Worm (Caenorhabditis elegans) whole organism, mixed stage, embryonic: ENCODE data around the gene F28C6.8.

Experiments used
- M03D4.4 ChIP-seq: sonication (generic microtip); optimal IDR thresholded peaks from 2 replicates; lab custom pipeline; 2017; ENCODE audit warnings: mild to moderate bottlenecking, missing genetic modification characterization, missing compliant biosample characterization
- bed-3 ChIP-seq: fragments of 200-800 bp; sonication (Bioruptor generic); optimal IDR thresholded peaks from 3 replicates; lab custom pipeline; 2018; ENCODE audit warnings: mild to moderate bottlenecking, missing genetic modification characterization, moderate library complexity, missing compliant biosample characterization
- blmp-1 ChIP-seq: fragments of 150-350 bp; optimal IDR thresholded peaks from 2 replicates; lab custom pipeline; 2014; ENCODE audit warnings: missing biosample characterization, missing genetic modification characterization
- ceh-39 ChIP-seq: fragments of 150-350 bp; optimal IDR thresholded peaks from 2 replicates; lab custom pipeline; 2014; ENCODE audit warnings: missing biosample characterization, missing genetic modification characterization
- ceh-43 ChIP-seq: fragments of 200-800 bp; sonication (Bioruptor generic); optimal IDR thresholded peaks from 2 replicates; lab custom pipeline; 2018; ENCODE audit warnings: mild to moderate bottlenecking, missing genetic modification characterization, moderate library complexity, missing compliant biosample characterization
- ceh-83 ChIP-seq: fragments of 200-800 bp; sonication (Bioruptor generic); optimal IDR thresholded peaks from 2 replicates; lab custom pipeline; 2018; ENCODE audit warnings: mild to moderate bottlenecking, missing genetic modification characterization, missing compliant biosample characterization
- cnd-1 ChIP-seq: fragments of 200-800 bp; sonication (Bioruptor generic); optimal IDR thresholded peaks from 2 replicates; lab custom pipeline; 2018; ENCODE audit warnings: mild to moderate bottlenecking, missing genetic modification characterization, missing compliant biosample characterization
- drap-1 ChIP-seq: fragments of 200-800 bp; sonication (Bioruptor generic); optimal IDR thresholded peaks from 3 replicates; lab custom pipeline; 2018; ENCODE audit warnings: mild to moderate bottlenecking, missing genetic modification characterization, missing compliant biosample characterization
- elt-3 ChIP-seq: fragments of 150-350 bp; optimal IDR thresholded peaks from 2 replicates; lab custom pipeline; 2014; ENCODE audit warnings: missing biosample characterization, missing genetic modification characterization
- flh-1 ChIP-seq: fragments of 200-800 bp; sonication (Bioruptor generic); optimal IDR thresholded peaks from 2 replicates; lab custom pipeline; 2018; ENCODE audit warnings: mild to moderate bottlenecking, missing genetic modification characterization, moderate library complexity, missing compliant biosample characterization
- ham-2 ChIP-seq: fragments of 200-800 bp; sonication (Bioruptor generic); optimal IDR thresholded peaks from 2 replicates; lab custom pipeline; 2018; ENCODE audit warnings: mild to moderate bottlenecking, missing genetic modification characterization, missing compliant biosample characterization
- hlh-1 ChIP-seq: fragments of 150-350 bp; optimal IDR thresholded peaks from 2 replicates; lab custom pipeline; 2014; ENCODE audit warnings: missing biosample characterization, missing genetic modification reagents, missing genetic modification characterization
- lin-32 ChIP-seq: fragments of 200-800 bp; sonication (Bioruptor generic); optimal IDR thresholded peaks from 2 replicates; lab custom pipeline; 2018; ENCODE audit warnings: mild to moderate bottlenecking, missing genetic modification characterization, missing compliant biosample characterization
- lsy-2 ChIP-seq: fragments of 150-350 bp; optimal IDR thresholded peaks from 2 replicates; lab custom pipeline; 2014; ENCODE audit warnings: missing biosample characterization, missing genetic modification characterization
- mab-5 ChIP-seq: fragments of 150-350 bp; optimal IDR thresholded peaks from 2 replicates; lab custom pipeline; 2014; ENCODE audit warnings: missing biosample characterization, missing genetic modification characterization
- mls-2 ChIP-seq: sonication (generic microtip); optimal IDR thresholded peaks from 2 replicates; lab custom pipeline; 2016; ENCODE audit warnings: mild to moderate bottlenecking, missing genetic modification characterization, moderate library complexity, missing compliant biosample characterization
- nhr-12 ChIP-seq: fragments of 150-350 bp; optimal IDR thresholded peaks from 2 replicates; lab custom pipeline; 2014; ENCODE audit warnings: missing biosample characterization, missing genetic modification characterization
- nhr-2 ChIP-seq: fragments of 150-350 bp; optimal IDR thresholded peaks from 2 replicates; lab custom pipeline; 2014; ENCODE audit warnings: missing biosample characterization, missing genetic modification characterization
- nhr-237 ChIP-seq: fragments of 150-350 bp; optimal IDR thresholded peaks from 2 replicates; lab custom pipeline; 2014; ENCODE audit warnings: missing biosample characterization, missing genetic modification characterization
- nhr-28 ChIP-seq: fragments of 150-350 bp; optimal IDR thresholded peaks from 2 replicates; lab custom pipeline; 2014; ENCODE audit warnings: missing biosample characterization, missing genetic modification characterization
- nhr-76 ChIP-seq: sonication (generic microtip); optimal IDR thresholded peaks from 2 replicates; lab custom pipeline; 2017; ENCODE audit warnings: missing biosample characterization, missing genetic modification characterization
- pha-4 ChIP-seq: fragments of 150-350 bp; optimal IDR thresholded peaks from 2 replicates; lab custom pipeline; 2018; ENCODE audit warnings: missing biosample characterization, missing genetic modification reagents, missing genetic modification characterization
- sem-2 ChIP-seq: fragments of 200-800 bp; sonication (Bioruptor generic); optimal IDR thresholded peaks from 2 replicates; lab custom pipeline; 2018; ENCODE audit warnings: mild to moderate bottlenecking, missing genetic modification characterization, missing compliant biosample characterization
- snpc-4 ChIP-seq: fragments of 150-350 bp; optimal IDR thresholded peaks from 2 replicates; lab custom pipeline; 2014; ENCODE audit warnings: missing biosample characterization, missing genetic modification characterization
- tbx-8 ChIP-seq: fragments of 200-800 bp; sonication (Bioruptor generic); optimal IDR thresholded peaks from 2 replicates; lab custom pipeline; 2018; ENCODE audit warnings: mild to moderate bottlenecking, missing genetic modification characterization, moderate library complexity, missing compliant biosample characterization
- unc-120 ChIP-seq: sonication (generic microtip); optimal IDR thresholded peaks from 2 replicates; lab custom pipeline; 2017; ENCODE audit warnings: missing genetic modification characterization, missing compliant biosample characterization; ENCODE audit not compliant: poor library complexity, severe bottlenecking
- unc-39 ChIP-seq: fragments of 150-350 bp; optimal IDR thresholded peaks from 2 replicates; lab custom pipeline; 2014; ENCODE audit warnings: missing biosample characterization, missing genetic modification characterization
- unc-62 ChIP-seq: fragments of 150-350 bp; optimal IDR thresholded peaks from 2 replicates; lab custom pipeline; 2014; ENCODE audit warnings: missing biosample characterization, missing genetic modification reagents, missing genetic modification characterization
- zip-8 ChIP-seq: fragments of 150-350 bp; optimal IDR thresholded peaks from 2 replicates; lab custom pipeline; 2014; ENCODE audit warnings: missing biosample characterization, missing genetic modification characterization
- ztf-11 ChIP-seq: fragments of 150-350 bp; optimal IDR thresholded peaks from 2 replicates; lab custom pipeline; 2014; ENCODE audit warnings: missing biosample characterization, missing genetic modification characterization

The F28C6.8 gene

DNA sequence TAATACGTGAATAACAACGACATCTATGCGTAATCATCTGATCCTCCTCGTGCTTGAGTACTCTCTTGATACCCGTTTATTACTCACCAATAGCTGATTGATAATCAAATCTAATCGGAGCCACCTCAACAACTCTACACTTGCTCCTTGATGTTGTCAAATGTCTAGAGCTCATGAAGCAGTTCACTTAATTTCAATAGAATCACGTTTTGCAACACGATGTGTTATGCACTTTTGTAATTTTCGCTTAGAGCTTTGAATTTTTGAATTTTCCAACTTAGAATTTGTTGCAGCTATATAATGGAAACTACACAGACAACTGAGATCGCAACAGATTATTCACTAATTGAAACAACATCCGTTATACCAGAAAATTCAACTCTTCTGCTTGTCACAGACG is 5.8 kb downstream of the F28C6.8 start, which contains the start of gene T22C8.1:
Gene T22C8.1 (plus strand): TSS at position 301 of the 400 bp plus-strand sequence.
- TF ChIP-seq nhr-12 (no peak), M03D4.4 (tag; lab: Kevin White, UChicago) (no peak), elt-3 (tag; lab: Kevin White, UChicago) (no peak), mls-2 (tag; lab: Kevin White, UChicago) (no peak), ztf-11 (tag; lab: Kevin White, UChicago) (no peak), nhr-2 (tag; lab: Kevin White, UChicago) (no peak), tbx-8 (no peak), unc-62 (GFP tag; lab: Kevin White, UChicago) (no peak)

- TF ChIP-seq hlh-1 (tag; lab: Kevin White, UChicago): no peak
- no peak for TF ChIP-seq nhr-12
- TF ChIP-seq nhr-2 (tag; lab: Kevin White, UChicago): no peak
- no peak for TF ChIP-seq snpc-4 (tag; lab: Kevin White, UChicago)
- TF ChIP-seq zip-8 (tag; lab: Kevin White, UChicago): no peak
- TF ChIP-seq ceh-43 (GFP tag; lab: Kevin White, UChicago): no peak
- TF ChIP-seq unc-39 (tag; lab: Kevin White, UChicago): no peak
- TF ChIP-seq drap-1 (GFP tag; lab: Kevin White, UChicago): no peak
- TF ChIP-seq nhr-76 (tag; lab: Kevin White, UChicago): no peak
Observed at ce11 chrII:8616155-8616554, 9.5 kb downstream of the F28C6.8 start.

DNA sequence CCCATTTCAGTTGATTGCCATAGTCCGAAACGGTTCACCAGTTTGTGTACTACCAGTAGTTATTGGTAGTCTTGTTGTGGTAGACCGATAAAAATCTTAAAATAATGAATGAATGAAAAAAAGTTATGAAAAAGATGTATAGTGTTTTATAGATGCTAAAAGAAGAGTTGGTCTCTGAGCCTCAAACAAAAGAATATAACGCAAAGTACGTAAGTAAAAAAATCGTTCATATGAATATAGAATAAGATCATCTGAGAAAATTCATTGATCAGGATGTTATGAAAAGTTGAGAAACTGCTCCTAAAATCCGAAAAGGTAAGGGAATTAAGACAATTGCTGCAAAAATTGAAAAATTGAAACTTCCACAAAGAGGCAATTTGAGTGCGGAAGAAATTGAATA is 10.9 kb downstream of the F28C6.8 start, which contains the start of gene chhy-1:
Gene chhy-1 (minus strand): TSS at position 101 of the 400 bp plus-strand sequence.
- TF ChIP-seq nhr-237 (tag; lab: Kevin White, UChicago) (no peak), nhr-2 (tag; lab: Kevin White, UChicago) (no peak), sem-2 (GFP tag; lab: Kevin White, UChicago) (no peak), ceh-83 (GFP tag; lab: Kevin White, UChicago) (no peak), lin-32 (GFP tag; lab: Kevin White, UChicago) (no peak), ztf-11 (tag; lab: Kevin White, UChicago) (no peak), mab-5 (tag; lab: Kevin White, UChicago) (no peak), unc-120 (tag; lab: Kevin White, UChicago) (no peak), snpc-4 (tag; lab: Kevin White, UChicago) (no peak), nhr-76 (tag; lab: Kevin White, UChicago) (no peak), pha-4 (tag; lab: Kevin White, UChicago) (no peak), drap-1 (GFP tag; lab: Kevin White, UChicago) (no peak), flh-1 (no peak)
- TF ChIP-seq, all 35 proteins: peak for 0

DNA sequence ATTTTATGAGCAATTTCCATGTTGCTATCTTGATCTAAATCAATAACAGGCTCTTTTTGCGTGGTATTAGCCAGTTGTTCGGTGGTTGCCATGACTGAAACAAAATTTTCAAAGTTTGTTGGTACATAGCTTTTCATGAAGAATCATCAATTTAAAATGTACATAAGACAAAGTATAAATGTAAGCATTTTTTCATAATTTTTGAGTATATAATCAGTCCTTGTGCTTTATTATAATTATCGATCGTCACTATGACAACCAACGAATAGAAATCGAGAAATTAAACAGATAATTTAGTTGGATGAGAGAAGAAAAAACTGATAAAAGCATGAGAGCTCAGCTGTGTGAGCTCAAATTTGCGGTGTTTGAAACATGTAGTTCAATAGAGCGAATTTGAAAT is 15.2 kb downstream of the F28C6.8 start, which contains the start of gene T22C8.3:
Gene T22C8.3 (minus strand): TSS at position 101 of the 400 bp plus-strand sequence.
- no peak for TF ChIP-seq lin-32 (GFP tag; lab: Kevin White, UChicago)
- no peak for TF ChIP-seq ceh-39 (tag; lab: Kevin White, UChicago)
- TF ChIP-seq nhr-76 (tag; lab: Kevin White, UChicago): no peak
- TF ChIP-seq nhr-12: no peak
- TF ChIP-seq nhr-28: no peak
- TF ChIP-seq snpc-4 (tag; lab: Kevin White, UChicago): no peak

- no peak for TF ChIP-seq sem-2 (GFP tag; lab: Kevin White, UChicago)
- no peak for TF ChIP-seq nhr-12
- TF ChIP-seq M03D4.4 (tag; lab: Kevin White, UChicago): no peak
Observed at ce11 chrII:8623396-8623795, 16.7 kb downstream of the F28C6.8 start, which contains the start of gene T22C8.4. Gene T22C8.4 (minus strand): TSS chrII:8623496.

DNA sequence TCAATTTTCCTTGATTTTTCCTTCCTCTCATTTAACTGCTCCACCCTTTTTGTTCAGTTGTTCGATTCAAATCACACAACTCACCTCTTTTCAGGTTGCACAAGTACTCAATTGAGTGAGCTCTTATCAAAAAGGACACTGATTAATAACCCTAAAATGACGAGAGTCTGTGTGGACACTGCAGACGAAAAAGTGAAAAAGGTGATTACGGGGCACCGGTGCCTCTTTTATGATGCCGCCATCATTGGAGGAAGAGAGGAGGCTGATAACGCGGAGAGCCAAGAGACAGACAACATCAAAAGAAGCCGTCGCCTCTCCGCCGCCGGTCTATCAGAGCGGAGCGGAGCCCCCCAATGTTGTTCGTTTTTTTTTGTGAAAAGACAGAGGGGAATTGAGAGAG is 18.5 kb downstream of the F28C6.8 start, which contains the start of gene sptf-2:
Gene sptf-2 (plus strand): TSS at position 297 of the 400 bp plus-strand sequence.
- TF ChIP-seq sem-2 (GFP tag; lab: Kevin White, UChicago): no peak

- TF ChIP-seq unc-120 (tag; lab: Kevin White, UChicago) (no peak), ceh-83 (GFP tag; lab: Kevin White, UChicago) (no peak), sem-2 (GFP tag; lab: Kevin White, UChicago) (no peak), ceh-39 (tag; lab: Kevin White, UChicago) (no peak), bed-3 (GFP tag; lab: Kevin White, UChicago) (no peak), ceh-43 (GFP tag; lab: Kevin White, UChicago) (no peak), lsy-2 (no peak), nhr-76 (tag; lab: Kevin White, UChicago) (no peak), nhr-237 (tag; lab: Kevin White, UChicago) (no peak), flh-1 (no peak), elt-3 (tag; lab: Kevin White, UChicago) (no peak), nhr-28 (no peak), ztf-11 (tag; lab: Kevin White, UChicago) (no peak), cnd-1 (tag; lab: Kevin White, UChicago) (no peak), M03D4.4 (tag; lab: Kevin White, UChicago) (no peak), unc-62 (GFP tag; lab: Kevin White, UChicago) (no peak), ham-2 (GFP tag; lab: Kevin White, UChicago) (no peak), zip-8 (tag; lab: Kevin White, UChicago) (no peak), blmp-1 (tag; lab: Kevin White, UChicago) (no peak)
Observed at ce11 chrII:8626598-8626997, 19.9 kb downstream of the F28C6.8 start.
